Worm (Caenorhabditis elegans) whole organism, mixed stage, embryonic: ENCODE measurements around the gene nhr-272.

ENCODE experiments used
- lin-13 ChIP-seq: fragments of 150-350 bp; optimal IDR thresholded peaks from 2 replicates; lab custom pipeline; 2014; ENCODE audit warnings: missing biosample characterization, missing genetic modification characterization
- lsy-2 ChIP-seq: fragments of 150-350 bp; optimal IDR thresholded peaks from 2 replicates; lab custom pipeline; 2014; ENCODE audit warnings: missing biosample characterization, missing genetic modification characterization
- mep-1 ChIP-seq: fragments of 150-350 bp; optimal IDR thresholded peaks from 2 replicates; lab custom pipeline; 2017; ENCODE audit warnings: missing biosample characterization, missing genetic modification reagents, missing genetic modification characterization, inconsistent platforms
- nhr-28 ChIP-seq: fragments of 150-350 bp; optimal IDR thresholded peaks from 2 replicates; lab custom pipeline; 2014; ENCODE audit warnings: missing biosample characterization, missing genetic modification characterization
- unc-39 ChIP-seq: fragments of 150-350 bp; optimal IDR thresholded peaks from 2 replicates; lab custom pipeline; 2014; ENCODE audit warnings: missing biosample characterization, missing genetic modification characterization
- unc-62 ChIP-seq: fragments of 150-350 bp; optimal IDR thresholded peaks from 2 replicates; lab custom pipeline; 2014; ENCODE audit warnings: missing biosample characterization, missing genetic modification reagents, missing genetic modification characterization

ce11 chrX:12738454-12738853 is 33.8 kb upstream of the nhr-272 start, which contains the start of gene pgp-13:
- TF ChIP-seq lin-13 (tag; lab: Kevin White, UChicago) (no peak), mep-1 (tag; lab: Kevin White, UChicago) (no peak), nhr-28 (tag; lab: Kevin White, UChicago) (no peak), unc-62 (GFP tag; lab: Kevin White, UChicago) (no peak), lsy-2 (tag; lab: Kevin White, UChicago) (no peak), unc-39 (tag; lab: Kevin White, UChicago) (no peak)
